Fruit fly (Drosophila melanogaster) whole organism, embryonic: Measurements from ENCODE around the gene HDAC3.

Source experiments
- Ada2b ChIP-seq: fragments of 200-800 bp; sonication (Bioruptor generic); IDR thresholded peaks from 2 replicates; pipeline ENCODE4 v1.3.6; 2022; ENCODE audit warnings: missing biosample characterization, missing genetic modification characterization
- Bdp1 ChIP-seq: fragments of 200-800 bp; sonication (Bioruptor generic); optimal IDR thresholded peaks from 3 replicates; lab custom pipeline; 2016; ENCODE audit warnings: missing biosample characterization, missing genetic modification characterization
- Blimp-1 ChIP-seq: fragments of 200-800 bp; sonication (Bioruptor generic); optimal IDR thresholded peaks from 3 replicates; lab custom pipeline; 2018; ENCODE audit warnings: missing biosample characterization, missing genetic modification characterization, mild to moderate bottlenecking, moderate library complexity, missing genetic modification reagents
- CG10209 ChIP-seq: fragments of 200-800 bp; sonication (Bioruptor generic); optimal IDR thresholded peaks from 3 replicates; lab custom pipeline; 2017; ENCODE audit warnings: missing biosample characterization, mild to moderate bottlenecking, missing genetic modification characterization, missing genetic modification reagents
- CG11695 ChIP-seq: fragments of 200-800 bp; sonication (Bioruptor generic); IDR thresholded peaks from 3 replicates; pipeline ENCODE4 v1.3.6; 2022; ENCODE audit warnings: missing biosample characterization, missing genetic modification characterization
- CG11723 ChIP-seq: fragments of 200-800 bp; sonication (Bioruptor generic); optimal IDR thresholded peaks from 2 replicates; lab custom pipeline; 2017; ENCODE audit warnings: missing biosample characterization, mild to moderate bottlenecking, missing genetic modification characterization
- CG12299 ChIP-seq: fragments of 200-800 bp; sonication (Bioruptor generic); optimal IDR thresholded peaks from 2 replicates; lab custom pipeline; 2018; ENCODE audit warnings: missing biosample characterization, mild to moderate bottlenecking, missing genetic modification characterization
- CG12391 ChIP-seq: fragments of 200-800 bp; sonication (Bioruptor generic); optimal IDR thresholded peaks from 3 replicates; lab custom pipeline; 2018; ENCODE audit warnings: missing biosample characterization, mild to moderate bottlenecking, missing genetic modification characterization, moderate library complexity
- CG12769 ChIP-seq: fragments of 200-800 bp; sonication (Bioruptor generic); optimal IDR thresholded peaks from 2 replicates; lab custom pipeline; 2019; ENCODE audit warnings: missing biosample characterization, mild to moderate bottlenecking, missing genetic modification characterization, moderate library complexity
- CG13123 ChIP-seq: fragments of 200-800 bp; sonication (Bioruptor generic); optimal IDR thresholded peaks from 2 replicates; lab custom pipeline; 2016; ENCODE audit warnings: missing biosample characterization, missing genetic modification characterization
- CG15514 ChIP-seq: fragments of 200-800 bp; sonication (Bioruptor generic); optimal IDR thresholded peaks from 3 replicates; lab custom pipeline; 2017; ENCODE audit warnings: missing biosample characterization, missing genetic modification characterization, mild to moderate bottlenecking, moderate library complexity, missing genetic modification reagents
- CG1832 ChIP-seq: fragments of 200-800 bp; sonication (Bioruptor generic); optimal IDR thresholded peaks from 2 replicates; lab custom pipeline; 2017; ENCODE audit warnings: missing biosample characterization, mild to moderate bottlenecking, missing genetic modification characterization, inconsistent platforms
- CG2199 ChIP-seq: fragments of 200-800 bp; sonication (Bioruptor generic); IDR thresholded peaks from 3 replicates; pipeline ENCODE4 v1.3.6; 2022; ENCODE audit warnings: missing biosample characterization, missing genetic modification characterization
- CG2875 ChIP-seq: fragments of 200-800 bp; sonication (Bioruptor generic); optimal IDR thresholded peaks from 2 replicates; lab custom pipeline; 2017; ENCODE audit warnings: missing biosample characterization, mild to moderate bottlenecking, missing genetic modification characterization, missing genetic modification reagents
- CG32767 ChIP-seq: fragments of 200-800 bp; sonication (Bioruptor generic); IDR thresholded peaks from 2 replicates; pipeline ENCODE4 v1.3.6; 2022; ENCODE audit warnings: missing biosample characterization, missing genetic modification characterization
- CG3847 ChIP-seq: fragments of 200-800 bp; sonication (Bioruptor generic); IDR thresholded peaks from 2 replicates; pipeline ENCODE4 v1.3.6; 2022; ENCODE audit warnings: missing biosample characterization, missing genetic modification characterization
- CG6689 ChIP-seq: fragments of 200-800 bp; sonication (Bioruptor generic); IDR thresholded peaks from 2 replicates; pipeline ENCODE4 v1.3.6; 2022; ENCODE audit warnings: missing biosample characterization, missing genetic modification characterization
- CG7839 ChIP-seq: fragments of 200-800 bp; sonication (Bioruptor generic); optimal IDR thresholded peaks from 3 replicates; lab custom pipeline; 2018; ENCODE audit warnings: missing biosample characterization, mild to moderate bottlenecking, missing genetic modification characterization, moderate library complexity
- CHES-1-like ChIP-seq: fragments of 200-800 bp; sonication (Bioruptor generic); optimal IDR thresholded peaks from 2 replicates; lab custom pipeline; 2016; ENCODE audit warnings: missing biosample characterization, missing genetic modification characterization
- Elba2 ChIP-seq: fragments of 200-800 bp; sonication (Bioruptor generic); optimal IDR thresholded peaks from 3 replicates; lab custom pipeline; 2016; ENCODE audit warnings: missing biosample characterization, missing genetic modification characterization
- HHEX ChIP-seq: fragments of 200-800 bp; sonication (Bioruptor generic); optimal IDR thresholded peaks from 3 replicates; lab custom pipeline; 2017; ENCODE audit warnings: missing biosample characterization, mild to moderate bottlenecking, missing genetic modification characterization, missing genetic modification reagents
- HLHmδ ChIP-seq: fragments of 200-800 bp; sonication (Bioruptor generic); optimal IDR thresholded peaks from 2 replicates; lab custom pipeline; 2018; ENCODE audit warnings: missing biosample characterization, mild to moderate bottlenecking, missing genetic modification characterization, moderate library complexity
- Med ChIP-seq: fragments of 200-800 bp; sonication (Bioruptor generic); peaks from one replicate; lab custom pipeline; 2016; ENCODE audit warnings: missing biosample characterization, missing genetic modification characterization, mild to moderate bottlenecking, inconsistent platforms, moderate library complexity
- Mrtf ChIP-seq: fragments of 200-800 bp; sonication (Bioruptor generic); IDR thresholded peaks from 3 replicates; pipeline ENCODE4 v1.3.6; 2022; ENCODE audit warnings: missing biosample characterization, missing genetic modification characterization
- Sox102F ChIP-seq: fragments of 200-800 bp; sonication (Bioruptor generic); optimal IDR thresholded peaks from 2 replicates; lab custom pipeline; 2018; ENCODE audit warnings: missing biosample characterization, mild to moderate bottlenecking, missing genetic modification characterization, moderate library complexity
- Usf ChIP-seq: fragments of 200-800 bp; sonication (Bioruptor generic); optimal IDR thresholded peaks from 2 replicates; lab custom pipeline; 2017; ENCODE audit warnings: missing genotype, missing biosample characterization, missing genetic modification characterization
- Vsx1 ChIP-seq: fragments of 200-800 bp; sonication (Bioruptor generic); optimal IDR thresholded peaks from 2 replicates; lab custom pipeline; 2017; ENCODE audit warnings: missing biosample characterization, mild to moderate bottlenecking, missing genetic modification characterization, missing genetic modification reagents
- Xbp1 ChIP-seq: fragments of 200-800 bp; sonication (Bioruptor generic); optimal IDR thresholded peaks from 3 replicates; lab custom pipeline; 2016; ENCODE audit warnings: missing biosample characterization, mild to moderate bottlenecking, missing genetic modification characterization
- amos ChIP-seq: fragments of 200-800 bp; sonication (Bioruptor generic); IDR thresholded peaks from 2 replicates; pipeline ENCODE4 v1.3.6; 2022; ENCODE audit warnings: missing biosample characterization, missing genetic modification characterization; ENCODE audit not compliant: partially characterized antibody
- cad ChIP-seq: fragments of >200 bp; optimal IDR thresholded peaks from 2 replicates; lab custom pipeline; 2017; ENCODE audit warnings: missing biosample characterization, missing genetic modification characterization
- caup ChIP-seq: fragments of 200-800 bp; sonication (Bioruptor generic); optimal IDR thresholded peaks from 3 replicates; lab custom pipeline; 2017; ENCODE audit warnings: missing biosample characterization, mild to moderate bottlenecking, missing genetic modification characterization, moderate library complexity; ENCODE audit not compliant: severe bottlenecking
- chif ChIP-seq, 2 experiments: fragments of 200-800 bp; sonication (Bioruptor generic); optimal IDR thresholded peaks; 3 replicates each; lab custom pipeline; 2016; ENCODE audit warnings: missing biosample characterization in 2 of 2, missing genetic modification characterization in 2 of 2
- gfzf ChIP-seq: fragments of 200-800 bp; sonication (Bioruptor generic); optimal IDR thresholded peaks from 2 replicates; lab custom pipeline; 2016; ENCODE audit warnings: missing biosample characterization, mild to moderate bottlenecking, missing genetic modification characterization, moderate library complexity
- gsb-n ChIP-seq: fragments of 200-800 bp; sonication (Bioruptor generic); optimal IDR thresholded peaks from 3 replicates; lab custom pipeline; 2018; ENCODE audit warnings: missing biosample characterization, mild to moderate bottlenecking, missing genetic modification characterization
- hbn ChIP-seq: fragments of 200-800 bp; sonication (Bioruptor generic); IDR thresholded peaks from 2 replicates; pipeline ENCODE4 v1.3.6; 2022; ENCODE audit warnings: missing biosample characterization, missing genetic modification characterization; ENCODE audit not compliant: partially characterized antibody
- insv ChIP-seq, 2 experiments: fragments of 200-800 bp; sonication (Bioruptor generic); optimal IDR thresholded peaks; 3 replicates each; lab custom pipeline; 2016 to 2018; ENCODE audit warnings: missing biosample characterization in 2 of 2, missing genetic modification characterization in 2 of 2
- jing ChIP-seq: fragments of 200-800 bp; sonication (Bioruptor generic); optimal IDR thresholded peaks from 2 replicates; lab custom pipeline; 2018; ENCODE audit warnings: missing biosample characterization, mild to moderate bottlenecking, missing genetic modification characterization
- oc ChIP-seq: fragments of 200-800 bp; sonication (Bioruptor generic); optimal IDR thresholded peaks from 2 replicates; lab custom pipeline; 2018; ENCODE audit warnings: missing biosample characterization, mild to moderate bottlenecking, missing genetic modification characterization, moderate library complexity
- peb ChIP-seq: fragments of 200-800 bp; sonication (Bioruptor generic); IDR thresholded peaks from 2 replicates; pipeline ENCODE4 v1.3.6; 2022; ENCODE audit warnings: missing biosample characterization, missing genetic modification characterization
- ro ChIP-seq: fragments of 200-800 bp; sonication (Bioruptor generic); IDR thresholded peaks from 2 replicates; pipeline ENCODE4 v1.3.6; 2022; ENCODE audit warnings: missing biosample characterization, missing genetic modification characterization
- sens ChIP-seq: fragments of 200-800 bp; sonication (Bioruptor generic); peaks from one replicate; lab custom pipeline; 2016; ENCODE audit warnings: missing biosample characterization, missing genetic modification characterization
- sens-2 ChIP-seq: fragments of 200-800 bp; sonication (Bioruptor generic); IDR thresholded peaks from 2 replicates; pipeline ENCODE4 v1.3.6; 2022; ENCODE audit warnings: missing biosample characterization, missing genetic modification characterization
- seq ChIP-seq: fragments of 200-800 bp; sonication (Bioruptor generic); IDR thresholded peaks from 2 replicates; pipeline ENCODE4 v1.3.6; 2022; ENCODE audit warnings: missing biosample characterization, missing genetic modification characterization
- sim ChIP-seq: fragments of 200-800 bp; sonication (Bioruptor generic); IDR thresholded peaks from 2 replicates; pipeline ENCODE4 v1.3.6; 2022; ENCODE audit warnings: missing biosample characterization, missing genetic modification characterization
- sisA ChIP-seq: fragments of 200-800 bp; sonication (Bioruptor generic); IDR thresholded peaks from 2 replicates; pipeline ENCODE4 v1.3.6; 2022; ENCODE audit warnings: missing biosample characterization, missing genetic modification characterization
- slbo ChIP-seq: fragments of 200-800 bp; sonication (Bioruptor generic); IDR thresholded peaks from 2 replicates; pipeline ENCODE4 v1.3.6; 2022; ENCODE audit warnings: missing biosample characterization, missing genetic modification characterization
- sr ChIP-seq: fragments of 200-800 bp; sonication (Bioruptor generic); IDR thresholded peaks from 3 replicates; pipeline ENCODE4 v1.3.6; 2022; ENCODE audit warnings: missing biosample characterization, missing genetic modification characterization
- tap ChIP-seq: fragments of 200-800 bp; optimal IDR thresholded peaks from 3 replicates; lab custom pipeline; 2019; ENCODE audit warnings: missing biosample characterization, mild to moderate bottlenecking, missing genetic modification characterization, moderate library complexity
- trem ChIP-seq: fragments of 200-800 bp; optimal IDR thresholded peaks from 3 replicates; lab custom pipeline; 2019; ENCODE audit warnings: missing biosample characterization, mild to moderate bottlenecking, missing genetic modification characterization, moderate library complexity
- tx ChIP-seq: fragments of 200-800 bp; sonication (Bioruptor generic); optimal IDR thresholded peaks from 2 replicates; lab custom pipeline; 2016; ENCODE audit warnings: missing biosample characterization, missing genetic modification characterization

Gene HDAC3

dm6 chr3R:5518627-5519026, 44.2 kb upstream of the HDAC3 start (continued):
- TF ChIP-seq amos (GFP tag; lab: Robert Waterston, UW) (no peak), Sox102F (GFP tag; lab: Kevin White, UChicago) (peak; percentile 67), sr (GFP tag; lab: Robert Waterston, UW) (0 out of 3 replicates have a peak, but pooled peaks have one; percentile 15), Bdp1 (GFP tag; lab: Kevin White, UChicago) (peak; percentile 34), caup (GFP tag; lab: Kevin White, UChicago) (no peak), CG1832 (GFP tag; lab: Kevin White, UChicago) (peak; percentile 62), CG15514 (GFP tag; lab: Kevin White, UChicago) (no peak), CG3847 (GFP tag; lab: Robert Waterston, UW) (no peak), Med (peak; percentile 93), CG12391 (peak; percentile 57), sim (GFP tag; lab: Robert Waterston, UW) (0 out of 2 replicates have a peak, but pooled peaks have one; percentile 32), slbo (GFP tag; lab: Robert Waterston, UW) (peak; percentile 37; the same call in 1 of the 2 replicates), CG2199 (GFP tag; lab: Robert Waterston, UW) (no peak), cad (GFP tag; lab: Kevin White, UChicago) (no peak), jing (GFP tag; lab: Kevin White, UChicago) (peak; percentile 29), Usf (GFP tag; lab: Kevin White, UChicago) (no peak), HLHmδ (peak; percentile 43), Mrtf (GFP tag; lab: Robert Waterston, UW) (0 out of 3 replicates have a peak, but pooled peaks have one; percentile 47), gsb-n (tag; lab: Kevin White, UChicago) (peak; percentile 48), CG12769 (tag; lab: Kevin White, UChicago) (peak; percentile 33), seq (no peak), sens (GFP tag; lab: Kevin White, UChicago) (peak; percentile 87), CG11695 (GFP tag; lab: Robert Waterston, UW) (peak; percentile 53; the same call in 1 of the 3 replicates), CG12299 (tag; lab: Kevin White, UChicago) (no peak), CG2875 (GFP tag; lab: Kevin White, UChicago) (peak; percentile 40), Ada2b (GFP tag; lab: Robert Waterston, UW) (peak; percentile 40; the same call in 1 of the 2 replicates), CG7839 (tag; lab: Kevin White, UChicago) (peak; percentile 55), CG11723 (GFP tag; lab: Kevin White, UChicago) (peak; percentile 27), ro (GFP tag; lab: Robert Waterston, UW) (no peak), CG6689 (peak; percentile 23; the same call in 1 of the 2 replicates), Xbp1 (peak; percentile 61), tap (peak; percentile 60), sisA (peak; percentile 56), insv (GFP tag; optimal IDR thresholded peaks at IDR 0.05; lab: Kevin White, UChicago) (no peak), peb (no peak), CHES-1-like (GFP tag; lab: Kevin White, UChicago) (peak; percentile 15), chif (GFP tag; optimal IDR thresholded peaks at IDR 0.05; lab: Kevin White, UChicago) (peak in 1 of 2 experiments; percentile 56), oc (tag; lab: Kevin White, UChicago) (peak; percentile 50), Blimp-1 (GFP tag; lab: Kevin White, UChicago) (peak; percentile 56), trem (peak; percentile 32), sens-2 (GFP tag; lab: Robert Waterston, UW) (peak; percentile 44; the same call in 1 of the 2 replicates), HHEX (GFP tag; lab: Kevin White, UChicago) (peak; percentile 30), CG13123 (GFP tag; lab: Kevin White, UChicago) (no peak), Elba2 (GFP tag; lab: Kevin White, UChicago) (no peak), hbn (GFP tag; lab: Robert Waterston, UW) (no peak), Vsx1 (GFP tag; lab: Kevin White, UChicago) (no peak), CG32767 (GFP tag; lab: Robert Waterston, UW) (no peak), tx (GFP tag; lab: Kevin White, UChicago) (peak; percentile 21), CG10209 (GFP tag; lab: Kevin White, UChicago) (peak; percentile 38), gfzf (GFP tag; lab: Kevin White, UChicago) (no peak)
